Fruit fly (Drosophila melanogaster) whole organism, embryonic: ENCODE data around the gene Exo70.

Experiments
- Aef1 ChIP-seq: fragments of 200-800 bp; sonication (Bioruptor generic); IDR thresholded peaks from 3 replicates; pipeline ENCODE4 v1.3.6; 2022; ENCODE audit warnings: missing biosample characterization, missing genetic modification characterization
- Atf-2 ChIP-seq: fragments of 200-800 bp; sonication (Bioruptor generic); optimal IDR thresholded peaks from 2 replicates; lab custom pipeline; 2016; ENCODE audit warnings: missing biosample characterization, missing genetic modification characterization
- BEAF-32 ChIP-seq: fragments of 200-800 bp; sonication (Bioruptor generic); optimal IDR thresholded peaks from 3 replicates; lab custom pipeline; 2017; ENCODE audit warnings: missing biosample characterization, missing genetic modification characterization, mild to moderate bottlenecking, moderate library complexity, missing genetic modification reagents
- BtbVII ChIP-seq: fragments of 200-800 bp; sonication (Bioruptor generic); optimal IDR thresholded peaks from 3 replicates; lab custom pipeline; 2017; ENCODE audit warnings: missing biosample characterization, mild to moderate bottlenecking, missing genetic modification characterization
- CG10267 ChIP-seq: fragments of 200-800 bp; sonication (Bioruptor generic); optimal IDR thresholded peaks from 2 replicates; lab custom pipeline; 2018; ENCODE audit warnings: missing biosample characterization, mild to moderate bottlenecking, missing genetic modification characterization, moderate library complexity
- CG10462 ChIP-seq: fragments of 200-800 bp; sonication (Bioruptor generic); optimal IDR thresholded peaks from 2 replicates; lab custom pipeline; 2016; ENCODE audit warnings: missing biosample characterization, missing genetic modification characterization
- CG11247 ChIP-seq: fragments of 200-800 bp; sonication (Bioruptor generic); IDR thresholded peaks from 2 replicates; pipeline ENCODE4 v1.3.6; 2022; ENCODE audit warnings: missing biosample characterization, missing genetic modification characterization
- CG12391 ChIP-seq: fragments of 200-800 bp; sonication (Bioruptor generic); optimal IDR thresholded peaks from 3 replicates; lab custom pipeline; 2018; ENCODE audit warnings: missing biosample characterization, mild to moderate bottlenecking, missing genetic modification characterization, moderate library complexity
- CG15269 ChIP-seq: fragments of 200-800 bp; sonication (Bioruptor generic); optimal IDR thresholded peaks from 2 replicates; lab custom pipeline; 2018; ENCODE audit warnings: missing biosample characterization, mild to moderate bottlenecking, missing genetic modification characterization, moderate library complexity
- CG15514 ChIP-seq: fragments of 200-800 bp; sonication (Bioruptor generic); optimal IDR thresholded peaks from 3 replicates; lab custom pipeline; 2017; ENCODE audit warnings: missing biosample characterization, missing genetic modification characterization, mild to moderate bottlenecking, moderate library complexity, missing genetic modification reagents
- CG15601 ChIP-seq: fragments of 200-800 bp; sonication (Bioruptor generic); optimal IDR thresholded peaks from 3 replicates; lab custom pipeline; 2019; ENCODE audit warnings: missing biosample characterization, mild to moderate bottlenecking, missing genetic modification characterization, moderate library complexity
- CG17361 ChIP-seq: fragments of 200-800 bp; sonication (Bioruptor generic); IDR thresholded peaks from 3 replicates; pipeline ENCODE4 v1.3.6; 2022; ENCODE audit warnings: missing biosample characterization, missing genetic modification characterization
- CG17385 ChIP-seq: fragments of 200-800 bp; sonication (Bioruptor generic); optimal IDR thresholded peaks from 3 replicates; lab custom pipeline; 2018; ENCODE audit warnings: missing biosample characterization, mild to moderate bottlenecking, missing genetic modification characterization
- CG18619 ChIP-seq: fragments of 200-800 bp; sonication (Bioruptor generic); optimal IDR thresholded peaks from 3 replicates; lab custom pipeline; 2017; ENCODE audit warnings: missing biosample characterization, mild to moderate bottlenecking, missing genetic modification characterization
- CG2116 ChIP-seq: fragments of 200-800 bp; sonication (Bioruptor generic); optimal IDR thresholded peaks from 3 replicates; lab custom pipeline; 2018; ENCODE audit warnings: missing biosample characterization, mild to moderate bottlenecking, missing genetic modification characterization
- CG30403 ChIP-seq: fragments of 200-800 bp; sonication (Bioruptor generic); optimal IDR thresholded peaks from 3 replicates; lab custom pipeline; 2016; ENCODE audit warnings: missing biosample characterization, missing genetic modification characterization
- CG4820 ChIP-seq: fragments of 200-800 bp; sonication (Bioruptor generic); optimal IDR thresholded peaks from 3 replicates; lab custom pipeline; 2016; ENCODE audit warnings: missing biosample characterization, missing genetic modification characterization
- CG8281 ChIP-seq: fragments of 200-800 bp; sonication (Bioruptor generic); optimal IDR thresholded peaks from 2 replicates; lab custom pipeline; 2018; ENCODE audit warnings: missing biosample characterization, mild to moderate bottlenecking, missing genetic modification characterization, moderate library complexity
- CG9215 ChIP-seq: fragments of 200-800 bp; sonication (Bioruptor generic); IDR thresholded peaks from 2 replicates; pipeline ENCODE4 v1.3.6; 2022; ENCODE audit warnings: missing biosample characterization, missing genetic modification characterization
- Dbx ChIP-seq: fragments of 200-800 bp; sonication (Bioruptor generic); IDR thresholded peaks from 3 replicates; pipeline ENCODE4 v1.3.6; 2022; ENCODE audit warnings: missing biosample characterization, missing genetic modification characterization
- Dp ChIP-seq: fragments of 200-800 bp; sonication (Bioruptor generic); optimal IDR thresholded peaks from 2 replicates; lab custom pipeline; 2018; ENCODE audit warnings: missing biosample characterization, mild to moderate bottlenecking, missing genetic modification characterization, moderate library complexity
- Ets97D ChIP-seq: fragments of 200-800 bp; sonication (Bioruptor generic); optimal IDR thresholded peaks from 3 replicates; lab custom pipeline; 2016; ENCODE audit warnings: missing biosample characterization, missing genetic modification characterization
- HLH54F ChIP-seq: fragments of 200-800 bp; sonication (Bioruptor generic); optimal IDR thresholded peaks from 3 replicates; lab custom pipeline; 2016; ENCODE audit warnings: missing biosample characterization, missing genetic modification characterization
- Hr51 ChIP-seq, 2 experiments: fragments of 200-800 bp; sonication (Bioruptor generic); optimal IDR thresholded peaks; 2 replicates in 1 of 2; 3 replicates in 1 of 2; lab custom pipeline; 2016 to 2018; ENCODE audit warnings: missing biosample characterization in 2 of 2, missing genetic modification characterization in 2 of 2, mild to moderate bottlenecking in 1 of 2, moderate library complexity in 1 of 2
- Lim3 ChIP-seq: fragments of 200-800 bp; sonication (Bioruptor generic); IDR thresholded peaks from 2 replicates; pipeline ENCODE4 v1.3.6; 2022; ENCODE audit warnings: missing biosample characterization, missing genetic modification characterization
- NC2α ChIP-seq: fragments of 200-800 bp; sonication (Bioruptor generic); optimal IDR thresholded peaks from 2 replicates; lab custom pipeline; 2016; ENCODE audit warnings: missing biosample characterization, missing genetic modification characterization
- NC2β ChIP-seq: fragments of 200-800 bp; sonication (Bioruptor generic); optimal IDR thresholded peaks from 2 replicates; lab custom pipeline; 2016; ENCODE audit warnings: missing biosample characterization, missing genetic modification characterization
- Neu2 ChIP-seq: fragments of 200-800 bp; sonication (Bioruptor generic); optimal IDR thresholded peaks from 3 replicates; lab custom pipeline; 2016; ENCODE audit warnings: missing biosample characterization, missing genetic modification characterization, borderline replicate concordance
- Opbp ChIP-seq: fragments of 200-800 bp; sonication (Bioruptor generic); IDR thresholded peaks from 3 replicates; pipeline ENCODE4 v1.3.6; 2022; ENCODE audit warnings: missing biosample characterization, missing genetic modification characterization; ENCODE audit not compliant: partially characterized antibody
- Ravus ChIP-seq: fragments of 200-800 bp; sonication (Bioruptor generic); IDR thresholded peaks from 2 replicates; pipeline ENCODE4 v1.3.6; 2022; ENCODE audit warnings: missing biosample characterization, missing genetic modification characterization
- abd-A ChIP-seq: fragments of 200-800 bp; sonication (Bioruptor generic); optimal IDR thresholded peaks from 3 replicates; lab custom pipeline; 2019; ENCODE audit warnings: missing biosample characterization, mild to moderate bottlenecking, missing genetic modification characterization, moderate library complexity
- ara ChIP-seq: fragments of 200-800 bp; sonication (Bioruptor generic); IDR thresholded peaks from 2 replicates; pipeline ENCODE4 v1.3.6; 2022; ENCODE audit warnings: missing biosample characterization, missing genetic modification characterization
- cwo ChIP-seq: fragments of 200-800 bp; sonication (Bioruptor generic); optimal IDR thresholded peaks from 3 replicates; lab custom pipeline; 2017; ENCODE audit warnings: missing biosample characterization, missing genetic modification characterization, mild to moderate bottlenecking, moderate library complexity, missing genetic modification reagents
- dan ChIP-seq: fragments of 200-800 bp; sonication (Bioruptor generic); IDR thresholded peaks from 2 replicates; pipeline ENCODE4 v1.3.6; 2022; ENCODE audit warnings: missing biosample characterization, missing genetic modification characterization
- dysf ChIP-seq: fragments of 200-800 bp; sonication (Bioruptor generic); IDR thresholded peaks from 3 replicates; pipeline ENCODE4 v1.3.6; 2022; ENCODE audit warnings: missing biosample characterization, missing genetic modification characterization
- emc ChIP-seq: fragments of 200-800 bp; sonication (Bioruptor generic); optimal IDR thresholded peaks from 2 replicates; lab custom pipeline; 2016; ENCODE audit warnings: missing biosample characterization, missing genetic modification characterization
- grn ChIP-seq: fragments of 200-800 bp; sonication (Bioruptor generic); optimal IDR thresholded peaks from 3 replicates; lab custom pipeline; 2017; ENCODE audit warnings: missing biosample characterization, missing genetic modification characterization
- hb ChIP-seq: fragments of 200-800 bp; sonication (Bioruptor generic); IDR thresholded peaks from 3 replicates; pipeline ENCODE4 v1.3.6; 2022; ENCODE audit warnings: missing biosample characterization, missing genetic modification characterization; ENCODE audit not compliant: partially characterized antibody
- hth ChIP-seq: fragments of >200 bp; optimal IDR thresholded peaks from 2 replicates; lab custom pipeline; 2017; ENCODE audit warnings: inconsistent platforms
- ind ChIP-seq: fragments of 200-800 bp; sonication (Bioruptor generic); optimal IDR thresholded peaks from 3 replicates; lab custom pipeline; 2016; ENCODE audit warnings: missing biosample characterization, missing genetic modification characterization
- klu ChIP-seq: fragments of 200-800 bp; sonication (Bioruptor generic); IDR thresholded peaks from 2 replicates; pipeline ENCODE4 v1.3.6; 2022; ENCODE audit warnings: missing biosample characterization, missing genetic modification characterization
- mirr ChIP-seq: fragments of 200-800 bp; sonication (Bioruptor generic); optimal IDR thresholded peaks from 3 replicates; lab custom pipeline; 2018; ENCODE audit warnings: missing biosample characterization, mild to moderate bottlenecking, missing genetic modification characterization
- oc ChIP-seq: fragments of 200-800 bp; sonication (Bioruptor generic); optimal IDR thresholded peaks from 2 replicates; lab custom pipeline; 2018; ENCODE audit warnings: missing biosample characterization, mild to moderate bottlenecking, missing genetic modification characterization, moderate library complexity
- odd ChIP-seq: fragments of 200-800 bp; sonication (Bioruptor generic); optimal IDR thresholded peaks from 2 replicates; lab custom pipeline; 2017; ENCODE audit warnings: missing biosample characterization, mild to moderate bottlenecking, missing genetic modification characterization
- peb ChIP-seq: fragments of 200-800 bp; sonication (Bioruptor generic); IDR thresholded peaks from 2 replicates; pipeline ENCODE4 v1.3.6; 2022; ENCODE audit warnings: missing biosample characterization, missing genetic modification characterization
- phol ChIP-seq: fragments of 200-800 bp; sonication (Bioruptor generic); optimal IDR thresholded peaks from 3 replicates; lab custom pipeline; 2018; ENCODE audit warnings: missing biosample characterization, mild to moderate bottlenecking, missing genetic modification characterization, moderate library complexity
- ro ChIP-seq: fragments of 200-800 bp; sonication (Bioruptor generic); IDR thresholded peaks from 2 replicates; pipeline ENCODE4 v1.3.6; 2022; ENCODE audit warnings: missing biosample characterization, missing genetic modification characterization
- row ChIP-seq: fragments of 200-800 bp; sonication (Bioruptor generic); IDR thresholded peaks from 3 replicates; pipeline ENCODE4 v1.3.6; 2022; ENCODE audit warnings: missing biosample characterization, missing genetic modification characterization
- sim ChIP-seq: fragments of 200-800 bp; sonication (Bioruptor generic); IDR thresholded peaks from 2 replicates; pipeline ENCODE4 v1.3.6; 2022; ENCODE audit warnings: missing biosample characterization, missing genetic modification characterization
- stwl ChIP-seq: fragments of 200-800 bp; sonication (Bioruptor generic); optimal IDR thresholded peaks from 3 replicates; lab custom pipeline; 2018; ENCODE audit warnings: missing biosample characterization, mild to moderate bottlenecking, missing genetic modification characterization, moderate library complexity
- vnd ChIP-seq: fragments of 200-800 bp; sonication (Bioruptor generic); IDR thresholded peaks from 3 replicates; pipeline ENCODE4 v1.3.6; 2022; ENCODE audit warnings: missing biosample characterization, missing genetic modification characterization; ENCODE audit not compliant: partially characterized antibody
- wdn ChIP-seq: fragments of 200-800 bp; sonication (Bioruptor generic); IDR thresholded peaks from 2 replicates; pipeline ENCODE4 v1.3.6; 2022; ENCODE audit warnings: missing biosample characterization, missing genetic modification characterization

Exo70 gene

dm6 chr3L:8405123-8405522 lies 6.5 kb upstream of the Exo70 start, which contains the start of the genes Tpt, mkg-p and CG13667 (continued):
- TF ChIP-seq Aef1 (GFP tag; lab: Robert Waterston, UW) (no peak), Dbx (GFP tag; lab: Robert Waterston, UW) (no peak), vnd (GFP tag; lab: Robert Waterston, UW) (peak; percentile 72), CG15269 (no peak), peb (GFP tag; lab: Robert Waterston, UW) (no peak), hb (GFP tag; lab: Robert Waterston, UW) (peak; percentile 71), wdn (GFP tag; lab: Robert Waterston, UW) (no peak), CG10267 (tag; lab: Kevin White, UChicago) (peak; percentile 68), Dp (peak; percentile 52), Ets97D (GFP tag; lab: Kevin White, UChicago) (peak; percentile 60), Opbp (peak; percentile 89), CG15601 (tag; lab: Kevin White, UChicago) (peak; percentile 74), CG2116 (peak; percentile 66), ind (GFP tag; lab: Kevin White, UChicago) (no peak), CG12391 (tag; lab: Kevin White, UChicago) (peak; percentile 26), HLH54F (peak; percentile 17), CG4820 (GFP tag; lab: Kevin White, UChicago) (no peak), dan (no peak), CG10462 (GFP tag; lab: Kevin White, UChicago) (no peak), hth (lab: Kevin White, UChicago) (no peak), Hr51 (GFP tag; optimal IDR thresholded peaks at IDR 0.05; lab: Kevin White, UChicago) (no peak), NC2β (GFP tag; lab: Kevin White, UChicago) (peak; percentile 54), CG30403 (GFP tag; lab: Kevin White, UChicago) (no peak), Neu2 (GFP tag; lab: Kevin White, UChicago) (no peak), ara (GFP tag; lab: Robert Waterston, UW) (no peak), CG8281 (tag; lab: Kevin White, UChicago) (no peak), odd (GFP tag; lab: Kevin White, UChicago) (no peak), stwl (tag; lab: Kevin White, UChicago) (peak; percentile 81), grn (GFP tag; lab: Kevin White, UChicago) (no peak), Ravus (GFP tag; lab: Robert Waterston, UW) (no peak), BtbVII (GFP tag; lab: Kevin White, UChicago) (no peak), oc (no peak), CG17385 (GFP tag; lab: Kevin White, UChicago) (peak; percentile 98), abd-A (tag; lab: Kevin White, UChicago) (no peak), Lim3 (GFP tag; lab: Robert Waterston, UW) (no peak), sim (GFP tag; lab: Robert Waterston, UW) (no peak), CG15514 (GFP tag; lab: Kevin White, UChicago) (peak; percentile 66), emc (GFP tag; lab: Kevin White, UChicago) (no peak), mirr (no peak), CG11247 (GFP tag; lab: Robert Waterston, UW) (no peak), dysf (GFP tag; lab: Robert Waterston, UW) (no peak), CG18619 (GFP tag; lab: Kevin White, UChicago) (no peak), phol (tag; lab: Kevin White, UChicago) (peak; percentile 47), CG17361 (GFP tag; lab: Robert Waterston, UW) (no peak), cwo (GFP tag; lab: Kevin White, UChicago) (no peak), BEAF-32 (peak; percentile 88), Atf-2 (GFP tag; lab: Kevin White, UChicago) (no peak), klu (GFP tag; lab: Robert Waterston, UW) (no peak), ro (GFP tag; lab: Robert Waterston, UW) (no peak), row (GFP tag; lab: Robert Waterston, UW) (peak; percentile 49; the same call in 1 of the 3 replicates), CG9215 (GFP tag; lab: Robert Waterston, UW) (no peak), NC2α (GFP tag; lab: Kevin White, UChicago) (no peak)
